Fruit fly (Drosophila melanogaster): ENCODE data around the gene Pyroxd1.
A peak's percentile ranks its signal among the peaks of the same experiment; 100 is the strongest.

dm6 chr2L:20080772-20081171 is 10.5 kb upstream of the Pyroxd1 start:
- TF ChIP-seq Sp1 (GFP tag; optimal IDR thresholded peaks at IDR 0.05) = no peak
- TF ChIP-seq Rel (GFP tag; optimal IDR thresholded peaks at IDR 0.05) = no peak
- no peak for TF ChIP-seq Rel (tag; optimal IDR thresholded peaks at IDR 0.05)
- no peak for TF ChIP-seq CG32264 (GFP tag; optimal IDR thresholded peaks at IDR 0.05)
- no peak for TF ChIP-seq Myc (optimal IDR thresholded peaks at IDR 0.05)
- no peak for TF ChIP-seq HLH106 (tag; optimal IDR thresholded peaks at IDR 0.05)
- peak; percentile 8 for TF ChIP-seq Hr83 (GFP tag; optimal IDR thresholded peaks at IDR 0.05; ENCODE audit: poor library complexity, severe bottlenecking)
- no peak for TF ChIP-seq sage (GFP tag; optimal IDR thresholded peaks at IDR 0.05)
- no peak for TF ChIP-seq CrebA (GFP tag; optimal IDR thresholded peaks at IDR 0.05; ENCODE audit: borderline replicate concordance)
- no peak for TF ChIP-seq dmrt93B (GFP tag; optimal IDR thresholded peaks at IDR 0.05)

Measured in whole organism, wandering third instar larva.